Worm (Caenorhabditis elegans) whole organism, late embryonic: ENCODE results near the gene srd-44.

ENCODE experiments used
- F13H6.1 ChIP-seq: sonication (generic microtip); optimal IDR thresholded peaks from 2 replicates; lab custom pipeline; 2016; ENCODE audit warnings: missing genetic modification characterization, missing compliant biosample characterization
- Y22D7AL.16 ChIP-seq: sonication (generic microtip); optimal IDR thresholded peaks from 2 replicates; lab custom pipeline; 2016; ENCODE audit warnings: missing genetic modification characterization, missing compliant biosample characterization
- ahr-1 ChIP-seq: sonication (generic microtip); optimal IDR thresholded peaks from 2 replicates; lab custom pipeline; 2016; ENCODE audit warnings: missing genetic modification characterization, missing compliant biosample characterization
- ceh-14 ChIP-seq: sonication (generic microtip); optimal IDR thresholded peaks from 2 replicates; lab custom pipeline; 2016; ENCODE audit warnings: missing genotype, missing genetic modification characterization, missing compliant biosample characterization
- ceh-18 ChIP-seq: sonication (generic microtip); optimal IDR thresholded peaks from 2 replicates; lab custom pipeline; 2016; ENCODE audit warnings: missing genetic modification characterization, missing compliant biosample characterization
- ceh-24 ChIP-seq: sonication (generic microtip); optimal IDR thresholded peaks from 2 replicates; lab custom pipeline; 2016; ENCODE audit warnings: mild to moderate bottlenecking, missing genetic modification characterization, missing compliant biosample characterization
- ceh-30 ChIP-seq: fragments of 150-350 bp; optimal IDR thresholded peaks from 2 replicates; lab custom pipeline; 2014; ENCODE audit warnings: missing biosample characterization, missing genetic modification characterization
- ceh-31 ChIP-seq: sonication (generic microtip); optimal IDR thresholded peaks from 2 replicates; lab custom pipeline; 2016; ENCODE audit warnings: missing genetic modification characterization, missing compliant biosample characterization
- ceh-34 ChIP-seq: sonication (generic microtip); optimal IDR thresholded peaks from 2 replicates; lab custom pipeline; 2016; ENCODE audit warnings: mild to moderate bottlenecking, missing genetic modification characterization, missing compliant biosample characterization
- ceh-9 ChIP-seq: sonication (generic microtip); optimal IDR thresholded peaks from 2 replicates; lab custom pipeline; 2016; ENCODE audit warnings: mild to moderate bottlenecking, missing genetic modification characterization, inconsistent platforms, missing compliant biosample characterization
- dve-1 ChIP-seq: sonication (generic microtip); optimal IDR thresholded peaks from 2 replicates; lab custom pipeline; 2017; ENCODE audit warnings: antibody characterized with exemption, mild to moderate bottlenecking, missing genetic modification characterization, missing compliant biosample characterization
- elt-4 ChIP-seq: sonication (generic microtip); optimal IDR thresholded peaks from 2 replicates; lab custom pipeline; 2016; ENCODE audit warnings: missing genetic modification characterization, missing compliant biosample characterization
- ets-4 ChIP-seq: sonication (generic microtip); optimal IDR thresholded peaks from 2 replicates; lab custom pipeline; 2016; ENCODE audit warnings: missing genetic modification characterization, missing compliant biosample characterization
- eyg-1 ChIP-seq: sonication (generic microtip); optimal IDR thresholded peaks from 2 replicates; lab custom pipeline; 2016; ENCODE audit warnings: missing genotype, missing genetic modification characterization, missing compliant biosample characterization
- fkh-10 ChIP-seq: fragments of 150-350 bp; optimal IDR thresholded peaks from 2 replicates; lab custom pipeline; 2014; ENCODE audit warnings: missing biosample characterization, missing genetic modification reagents, missing genetic modification characterization
- fkh-6 ChIP-seq: sonication (generic microtip); optimal IDR thresholded peaks from 2 replicates; lab custom pipeline; 2016; ENCODE audit warnings: missing genetic modification characterization, missing compliant biosample characterization
- hlh-13 ChIP-seq: fragments of 200-800 bp; sonication (Bioruptor generic); optimal IDR thresholded peaks from 2 replicates; lab custom pipeline; 2018; ENCODE audit warnings: mild to moderate bottlenecking, missing genetic modification characterization, missing compliant biosample characterization
- hlh-15 ChIP-seq: sonication (generic microtip); optimal IDR thresholded peaks from 2 replicates; lab custom pipeline; 2016; ENCODE audit warnings: missing genetic modification characterization, missing compliant biosample characterization
- hlh-30 ChIP-seq: sonication (generic microtip); optimal IDR thresholded peaks from 2 replicates; lab custom pipeline; 2017; ENCODE audit warnings: antibody characterized with exemption, missing genetic modification characterization, missing compliant biosample characterization; ENCODE audit not compliant: insufficient read depth
- hlh-8 ChIP-seq: sonication (generic microtip); optimal IDR thresholded peaks from 2 replicates; lab custom pipeline; 2016; ENCODE audit warnings: missing genotype, missing genetic modification characterization, missing compliant biosample characterization
- madf-2 ChIP-seq: sonication (generic microtip); optimal IDR thresholded peaks from 2 replicates; lab custom pipeline; 2017; ENCODE audit warnings: missing genetic modification characterization, missing compliant biosample characterization
- mec-3 ChIP-seq: sonication (generic microtip); optimal IDR thresholded peaks from 2 replicates; lab custom pipeline; 2016; ENCODE audit warnings: borderline replicate concordance, missing genetic modification characterization, missing compliant biosample characterization
- nhr-232 ChIP-seq: sonication (generic microtip); optimal IDR thresholded peaks from 2 replicates; lab custom pipeline; 2016; ENCODE audit warnings: missing genetic modification characterization, missing compliant biosample characterization
- odd-2 ChIP-seq: sonication (generic microtip); optimal IDR thresholded peaks from 2 replicates; lab custom pipeline; 2017; ENCODE audit warnings: antibody characterized with exemption, mild to moderate bottlenecking, missing genetic modification characterization, missing compliant biosample characterization
- pag-3 ChIP-seq: sonication (generic microtip); optimal IDR thresholded peaks from 2 replicates; lab custom pipeline; 2016; ENCODE audit warnings: missing compliant biosample characterization, missing genetic modification characterization, borderline replicate concordance
- pax-1 ChIP-seq: fragments of 150-350 bp; optimal IDR thresholded peaks from 2 replicates; lab custom pipeline; 2014; ENCODE audit warnings: missing biosample characterization, missing genetic modification characterization
- pha-4 ChIP-seq: fragments of 150-350 bp; optimal IDR thresholded peaks from 2 replicates; lab custom pipeline; 2018; ENCODE audit warnings: missing biosample characterization, missing genetic modification reagents, missing genetic modification characterization
- pqm-1 ChIP-seq: sonication (generic microtip); optimal IDR thresholded peaks from 2 replicates; lab custom pipeline; 2016; ENCODE audit warnings: missing genetic modification characterization, missing compliant biosample characterization
- pros-1 ChIP-seq: fragments of 150-350 bp; optimal IDR thresholded peaks from 2 replicates; lab custom pipeline; 2014; ENCODE audit warnings: missing biosample characterization, missing genetic modification reagents, missing genetic modification characterization
- rnt-1 ChIP-seq: sonication (generic microtip); optimal IDR thresholded peaks from 2 replicates; lab custom pipeline; 2016; ENCODE audit warnings: missing genetic modification characterization, missing compliant biosample characterization
- sox-2 ChIP-seq: fragments of 200-800 bp; sonication (Bioruptor generic); IDR thresholded peaks from 2 replicates; pipeline ENCODE4 v1.3.6; 2022; ENCODE audit warnings: missing genetic modification reagents, missing genetic modification characterization, missing compliant biosample characterization
- sox-4 ChIP-seq: sonication (generic microtip); optimal IDR thresholded peaks from 2 replicates; lab custom pipeline; 2017; ENCODE audit warnings: mild to moderate bottlenecking, missing genetic modification characterization, inconsistent platforms, missing compliant biosample characterization
- tbx-2 ChIP-seq: sonication (generic microtip); optimal IDR thresholded peaks from 2 replicates; lab custom pipeline; 2016; ENCODE audit warnings: missing genetic modification characterization, missing compliant biosample characterization
- ttx-3 ChIP-seq: sonication (generic microtip); optimal IDR thresholded peaks from 2 replicates; lab custom pipeline; 2016; ENCODE audit warnings: missing genetic modification reagents, missing genetic modification characterization, missing compliant biosample characterization

Gene srd-44

ce11 chrX:12347822-12348221 lies 9.6 kb downstream of the srd-44 start (continued):
- TF ChIP-seq dve-1 (tag; lab: Kevin White, UChicago) (no peak), rnt-1 (no peak), tbx-2 (tag; lab: Kevin White, UChicago) (no peak), ceh-18 (tag; lab: Kevin White, UChicago) (no peak), fkh-6 (no peak), ttx-3 (tag; lab: Kevin White, UChicago) (no peak), hlh-13 (GFP tag; lab: Kevin White, UChicago) (no peak), ceh-31 (tag; lab: Kevin White, UChicago) (no peak), odd-2 (no peak), eyg-1 (tag; lab: Kevin White, UChicago) (no peak)

- TF ChIP-seq ceh-30 (tag; lab: Kevin White, UChicago) (no peak), Y22D7AL.16 (tag; lab: Kevin White, UChicago) (no peak), F13H6.1 (no peak)
These were observed 10.1 kb downstream of the srd-44 start, which contains the start of gene F42F12.14 for ce11 chrX:12348329-12348728. Gene F42F12.14 (plus strand): TSS chrX:12348629.

- no peak for TF ChIP-seq ahr-1 (tag; lab: Kevin White, UChicago)
- TF ChIP-seq ceh-14 = no peak
- TF ChIP-seq mec-3 (tag; lab: Kevin White, UChicago) = no peak
- TF ChIP-seq sox-2 = no peak
- TF ChIP-seq hlh-30 = no peak
- TF ChIP-seq F13H6.1 = no peak
- no peak for TF ChIP-seq rnt-1
- no peak for TF ChIP-seq odd-2
- TF ChIP-seq pha-4 (tag; lab: Kevin White, UChicago) = no peak
- no peak for TF ChIP-seq ceh-34
- no peak for TF ChIP-seq pqm-1 (tag; lab: Kevin White, UChicago)
- TF ChIP-seq pag-3 (tag; lab: Kevin White, UChicago) = no peak
- no peak for TF ChIP-seq ttx-3 (tag; lab: Kevin White, UChicago)
- TF ChIP-seq pros-1 = no peak
- no peak for TF ChIP-seq tbx-2 (tag; lab: Kevin White, UChicago)
- no peak for TF ChIP-seq pax-1
- TF ChIP-seq sox-4 (tag; lab: Kevin White, UChicago) = no peak
- TF ChIP-seq fkh-10 (GFP tag; lab: Kevin White, UChicago) = no peak
- TF ChIP-seq ceh-30 (tag; lab: Kevin White, UChicago) = no peak
- TF ChIP-seq, all 69 proteins: peak for 0
These were observed 12.0 kb downstream of the srd-44 start, which contains the start of gene F42F12.3 for ce11 chrX:12350207-12350606. Gene F42F12.3 (plus strand): TSS chrX:12350578.

- TF ChIP-seq ceh-24 (tag; lab: Kevin White, UChicago) = no peak
- TF ChIP-seq ets-4 = no peak
- no peak for TF ChIP-seq F13H6.1
- TF ChIP-seq fkh-10 (GFP tag; lab: Kevin White, UChicago) = no peak
- no peak for TF ChIP-seq elt-4 (tag; lab: Kevin White, UChicago)
- no peak for TF ChIP-seq sox-4 (tag; lab: Kevin White, UChicago)
- no peak for TF ChIP-seq ceh-30 (tag; lab: Kevin White, UChicago)
- TF ChIP-seq madf-2 (tag; lab: Kevin White, UChicago) = no peak
These were observed 14.6 kb downstream of the srd-44 start, which contains the start of gene F42F12.4 for ce11 chrX:12352872-12353271. Gene F42F12.4 (minus strand): TSS chrX:12352947.

ce11 chrX:12356581-12356980 lies 18.3 kb downstream of the srd-44 start, which contains the start of gene nspc-12:
Gene nspc-12 (minus strand): TSS chrX:12356681.
- TF ChIP-seq hlh-8 (tag; lab: Kevin White, UChicago) (no peak), nhr-232 (tag; lab: Kevin White, UChicago) (no peak), ceh-9 (no peak), pqm-1 (tag; lab: Kevin White, UChicago) (no peak), pax-1 (no peak), rnt-1 (no peak), ets-4 (no peak), hlh-15 (tag; lab: Kevin White, UChicago) (no peak), madf-2 (tag; lab: Kevin White, UChicago) (no peak)
